Fruit fly (Drosophila melanogaster): ENCODE measurements around the gene CG32548.

CG32548 gene

DNA sequence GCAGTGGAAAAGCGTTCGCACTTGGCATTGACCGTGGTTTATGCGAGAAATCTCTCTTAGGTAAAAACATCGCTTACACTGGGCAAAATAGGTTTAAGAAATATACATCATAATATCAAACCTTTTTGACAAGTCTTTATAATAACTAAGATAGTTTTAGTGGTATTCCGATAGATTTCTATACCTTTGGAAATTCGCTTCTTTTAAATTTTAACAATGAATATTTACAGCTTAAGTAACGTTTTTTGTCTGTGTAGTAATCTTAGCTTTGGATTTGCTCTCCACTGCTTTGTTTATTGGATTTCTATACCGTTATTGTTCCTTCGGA lies 33.0 kb downstream of the CG32548 start (continued):
- peak; percentile 5 for TF ChIP-seq Xbp1 (GFP tag; optimal IDR thresholded peaks at IDR 0.05)
- TF ChIP-seq pnt (GFP tag; optimal IDR thresholded peaks at IDR 0.05): no peak
- TF ChIP-seq CG10366 (GFP tag; IDR thresholded peaks at IDR 0.05): no peak
- no peak for TF ChIP-seq CG1529 (GFP tag; optimal IDR thresholded peaks at IDR 0.05)
- TF ChIP-seq CG11398 (GFP tag; optimal IDR thresholded peaks at IDR 0.05): no peak
- TF ChIP-seq psq (GFP tag; optimal IDR thresholded peaks at IDR 0.05): no peak
- TF ChIP-seq tap (tag; optimal IDR thresholded peaks at IDR 0.05): no peak
- TF ChIP-seq CG15269 (tag; optimal IDR thresholded peaks at IDR 0.05): peak; percentile 46
- no peak for TF ChIP-seq Rfx (GFP tag; IDR thresholded peaks at IDR 0.05)
- TF ChIP-seq CG2199 (GFP tag; IDR thresholded peaks at IDR 0.05): no peak
- no peak for TF ChIP-seq D19B (GFP tag; optimal IDR thresholded peaks at IDR 0.05)
- TF ChIP-seq bigmax (GFP tag; optimal IDR thresholded peaks at IDR 0.05): no peak
- no peak for TF ChIP-seq CG9797 (GFP tag; optimal IDR thresholded peaks at IDR 0.05)
- no peak for TF ChIP-seq zf30C (GFP tag; optimal IDR thresholded peaks at IDR 0.05)
- TF ChIP-seq CG2120 (GFP tag; optimal IDR thresholded peaks at IDR 0.05): peak; percentile 63
- no peak for TF ChIP-seq toy (GFP tag; IDR thresholded peaks at IDR 0.05)
- peak; percentile 26; the same call in 1 of the 2 replicates for TF ChIP-seq CG32532 (GFP tag; IDR thresholded peaks at IDR 0.05)
- peak; percentile 20; the same call in 1 of the 2 replicates for TF ChIP-seq MBD-R2 (GFP tag; IDR thresholded peaks at IDR 0.05)
- TF ChIP-seq tx (GFP tag; optimal IDR thresholded peaks at IDR 0.05): no peak
- TF ChIP-seq Lpt (GFP tag; optimal IDR thresholded peaks at IDR 0.05): no peak
- TF ChIP-seq repo (GFP tag; optimal IDR thresholded peaks at IDR 0.05): no peak
- TF ChIP-seq D (optimal IDR thresholded peaks at IDR 0.05): no peak
- no peak for TF ChIP-seq D (GFP tag; optimal IDR thresholded peaks at IDR 0.05)
- TF ChIP-seq CG8924 (tag; optimal IDR thresholded peaks at IDR 0.05): no peak
- TF ChIP-seq ara (GFP tag; IDR thresholded peaks at IDR 0.05): no peak
- no peak for TF ChIP-seq onecut (GFP tag; IDR thresholded peaks at IDR 0.05)
- no peak for TF ChIP-seq sisA (GFP tag; IDR thresholded peaks at IDR 0.05)
- TF ChIP-seq Dp (GFP tag; optimal IDR thresholded peaks at IDR 0.05): no peak
- no peak for TF ChIP-seq Abd-B (GFP tag; optimal IDR thresholded peaks at IDR 0.05)
- TF ChIP-seq CG15479 (GFP tag; optimal IDR thresholded peaks at IDR 0.05): no peak
- no peak for TF ChIP-seq C15 (GFP tag; IDR thresholded peaks at IDR 0.05)
- TF ChIP-seq hbn (GFP tag; IDR thresholded peaks at IDR 0.05; ENCODE audit: partially characterized antibody): no peak
- TF ChIP-seq gem (tag; optimal IDR thresholded peaks at IDR 0.05): peak; percentile 61
- no peak for TF ChIP-seq ac (GFP tag; optimal IDR thresholded peaks at IDR 0.05)
- TF ChIP-seq CG10274 (GFP tag; optimal IDR thresholded peaks at IDR 0.05): no peak
- TF ChIP-seq otp (GFP tag; IDR thresholded peaks at IDR 0.05): no peak
- TF ChIP-seq CG34376 (GFP tag; optimal IDR thresholded peaks at IDR 0.05): no peak
- TF ChIP-seq CG14014 (GFP tag; IDR thresholded peaks at IDR 0.05): no peak
- TF ChIP-seq jigr1 (GFP tag; IDR thresholded peaks at IDR 0.05): no peak
- no peak for TF ChIP-seq GATAe (GFP tag; conservative IDR thresholded peaks at IDR 0.05)
- TF ChIP-seq Usf (GFP tag; optimal IDR thresholded peaks at IDR 0.05): no peak
- TF ChIP-seq sug (tag; optimal IDR thresholded peaks at IDR 0.05): no peak
- TF ChIP-seq Xrp1 (GFP tag; IDR thresholded peaks at IDR 0.05): peak; percentile 28; the same call in 1 of the 2 replicates
- no peak for TF ChIP-seq insv (GFP tag; optimal IDR thresholded peaks at IDR 0.05)
- no peak for TF ChIP-seq HLHmδ (GFP tag; optimal IDR thresholded peaks at IDR 0.05)
- peak; percentile 27 for TF ChIP-seq lab (GFP tag; optimal IDR thresholded peaks at IDR 0.05)
- TF ChIP-seq CG2712 (tag; optimal IDR thresholded peaks at IDR 0.05): peak; percentile 10
- TF ChIP-seq bab2 (GFP tag; optimal IDR thresholded peaks at IDR 0.05): peak; percentile 35
- TF ChIP-seq sd (tag; optimal IDR thresholded peaks at IDR 0.05): no peak
- TF ChIP-seq Pdp1 (GFP tag; optimal IDR thresholded peaks at IDR 0.05): peak in 1 of 2 experiments; percentile 31
- no peak for TF ChIP-seq ATbp (GFP tag; optimal IDR thresholded peaks at IDR 0.05)
- TF ChIP-seq row (GFP tag; IDR thresholded peaks at IDR 0.05): no peak
- TF ChIP-seq cas (GFP tag; IDR thresholded peaks at IDR 0.05): no peak

Measured in whole organism, embryonic.